Fruit fly (Drosophila melanogaster): ENCODE data around the gene CG33635.

- TF ChIP-seq insv (optimal IDR thresholded peaks at IDR 0.05) (no peak), Myc (optimal IDR thresholded peaks at IDR 0.05) (no peak), ttk (optimal IDR thresholded peaks at IDR 0.05) (no peak)
These were observed 29.2 kb downstream of the CG33635 start for dm6 chr2L:128977-129941.

All from Kc167 (cell line).